Fruit fly (Drosophila melanogaster) S2 (cell line): ENCODE results near the gene CG5418.

ENCODE experiments used
- CG8478 ChIP-seq: fragments of >200 bp; optimal IDR thresholded peaks from 2 replicates; lab custom pipeline; 2018
- CTCF ChIP-seq, 2 experiments: fragments of >200 bp; optimal IDR thresholded peaks; 2 replicates each; lab custom pipeline; 2018

- TF ChIP-seq CG8478 (lab: Kevin White, UChicago) (no peak), CTCF (optimal IDR thresholded peaks at IDR 0.05; lab: Kevin White, UChicago) (no peak)
Observed at dm6 chr2L:12455750-12456149, 2.7 kb upstream of the CG5418 start.
